Fruit fly (Drosophila melanogaster): ENCODE data around the gene vari.

Gene vari

dm6 chr2L:20797515-20797847 is 639 bp upstream of the vari start, which contains the start of gene CG9328 (continued):
- TF ChIP-seq CG15336 (GFP tag; IDR thresholded peaks at IDR 0.05) (peak; percentile 22; the same call in 1 of the 2 replicates), esn (GFP tag; optimal IDR thresholded peaks at IDR 0.05) (peak; percentile 51), CG9139 (GFP tag; optimal IDR thresholded peaks at IDR 0.05) (peak; percentile 15), CG7368 (GFP tag; optimal IDR thresholded peaks at IDR 0.05) (no peak), pdm3 (GFP tag; optimal IDR thresholded peaks at IDR 0.05) (peak; percentile 56)

- TF ChIP-seq net (GFP tag; optimal IDR thresholded peaks at IDR 0.05): no peak
- TF ChIP-seq CG34406 (GFP tag; optimal IDR thresholded peaks at IDR 0.05): no peak
- TF ChIP-seq Gug (GFP tag; IDR thresholded peaks at IDR 0.05): no peak
These were observed 1.1 kb downstream of the vari start for dm6 chr2L:20795774-20796173.

dm6 chr2L:20794656-20795055 is 2.2 kb downstream of the vari start:
- TF ChIP-seq Blimp-1 (GFP tag; optimal IDR thresholded peaks at IDR 0.05): peak; percentile 10
- no peak for TF ChIP-seq CG34406 (GFP tag; optimal IDR thresholded peaks at IDR 0.05)
- TF ChIP-seq CG6854 (GFP tag; optimal IDR thresholded peaks at IDR 0.05): peak; percentile 53
- peak; percentile 11 for TF ChIP-seq CG6276 (GFP tag; optimal IDR thresholded peaks at IDR 0.05)
- no peak for TF ChIP-seq achi (GFP tag; optimal IDR thresholded peaks at IDR 0.05)
- no peak for TF ChIP-seq topi (GFP tag; optimal IDR thresholded peaks at IDR 0.05)
- peak; percentile 35; the same call in 1 of the 3 replicates for TF ChIP-seq eg (GFP tag; IDR thresholded peaks at IDR 0.05)
- no peak for TF ChIP-seq CG11294 (GFP tag; IDR thresholded peaks at IDR 0.05)

- no peak for TF ChIP-seq Hr38 (GFP tag; optimal IDR thresholded peaks at IDR 0.05)
- no peak for TF ChIP-seq CG34406 (GFP tag; optimal IDR thresholded peaks at IDR 0.05)
- TF ChIP-seq Blimp-1 (GFP tag; optimal IDR thresholded peaks at IDR 0.05): no peak
- no peak for TF ChIP-seq Hr4 (GFP tag; optimal IDR thresholded peaks at IDR 0.05)
- no peak for TF ChIP-seq CG32006 (GFP tag; optimal IDR thresholded peaks at IDR 0.05)
- no peak for TF ChIP-seq CG6792 (GFP tag; optimal IDR thresholded peaks at IDR 0.05)
- no peak for TF ChIP-seq fd85E (GFP tag; optimal IDR thresholded peaks at IDR 0.05)
- TF ChIP-seq Lpt (GFP tag; optimal IDR thresholded peaks at IDR 0.05): no peak
- peak; percentile 29 for TF ChIP-seq esn (GFP tag; optimal IDR thresholded peaks at IDR 0.05)
- no peak for TF ChIP-seq Sox15 (GFP tag; optimal IDR thresholded peaks at IDR 0.05)
- peak; percentile 26 for TF ChIP-seq CG6808 (GFP tag; optimal IDR thresholded peaks at IDR 0.05)
- TF ChIP-seq CG10669 (GFP tag; optimal IDR thresholded peaks at IDR 0.05): no peak
- no peak for TF ChIP-seq Hr39 (GFP tag; optimal IDR thresholded peaks at IDR 0.05)
- TF ChIP-seq CG3032 (tag; optimal IDR thresholded peaks at IDR 0.05): peak; percentile 12
- TF ChIP-seq CG6854 (GFP tag; optimal IDR thresholded peaks at IDR 0.05): peak; percentile 65
- no peak for TF ChIP-seq CG31627 (GFP tag; optimal IDR thresholded peaks at IDR 0.05)
- TF ChIP-seq Met (GFP tag; optimal IDR thresholded peaks at IDR 0.05): peak; percentile 15
- TF ChIP-seq svp (GFP tag): peak; percentile 70
- TF ChIP-seq spab (GFP tag; optimal IDR thresholded peaks at IDR 0.05): no peak
- no peak for TF ChIP-seq CG8632 (GFP tag; optimal IDR thresholded peaks at IDR 0.05)
- no peak for TF ChIP-seq Smox (GFP tag; optimal IDR thresholded peaks at IDR 0.05)
- peak; percentile 45; the same call in 1 of the 3 replicates for TF ChIP-seq eg (GFP tag; IDR thresholded peaks at IDR 0.05)
- no peak for TF ChIP-seq CG11294 (GFP tag; IDR thresholded peaks at IDR 0.05)
- TF ChIP-seq dac (GFP tag; optimal IDR thresholded peaks at IDR 0.05): no peak
- TF ChIP-seq CG6163 (GFP tag; IDR thresholded peaks at IDR 0.05): peak; percentile 58; the same call in 2 of the 3 replicates
- no peak for TF ChIP-seq CG4318 (GFP tag; optimal IDR thresholded peaks at IDR 0.05)
- no peak for TF ChIP-seq CG9139 (GFP tag; optimal IDR thresholded peaks at IDR 0.05)
- no peak for TF ChIP-seq CG15336 (GFP tag; IDR thresholded peaks at IDR 0.05)
- no peak for TF ChIP-seq fd59A (GFP tag; optimal IDR thresholded peaks at IDR 0.05)
- no peak for TF ChIP-seq Gug (GFP tag; IDR thresholded peaks at IDR 0.05)
- no peak for TF ChIP-seq Eip93F (GFP tag; optimal IDR thresholded peaks at IDR 0.05)
- TF ChIP-seq dsx (GFP tag; optimal IDR thresholded peaks at IDR 0.05; ENCODE audit: poor library complexity, severe bottlenecking): peak; percentile 52
- TF ChIP-seq Ets21C (GFP tag; optimal IDR thresholded peaks at IDR 0.05): no peak
- TF ChIP-seq ss (GFP tag; optimal IDR thresholded peaks at IDR 0.05): peak; percentile 10 to 37
- TF ChIP-seq achi (GFP tag; optimal IDR thresholded peaks at IDR 0.05): no peak
- no peak for TF ChIP-seq CG11762 (GFP tag; optimal IDR thresholded peaks at IDR 0.05; ENCODE audit: insufficient read depth)
- TF ChIP-seq CG3919 (GFP tag; optimal IDR thresholded peaks at IDR 0.05): peak; percentile 31
- no peak for TF ChIP-seq CG11902 (GFP tag; optimal IDR thresholded peaks at IDR 0.05)
- peak; percentile 30 for TF ChIP-seq topi (GFP tag; optimal IDR thresholded peaks at IDR 0.05)
- TF ChIP-seq CG7368 (GFP tag; optimal IDR thresholded peaks at IDR 0.05): no peak
- no peak for TF ChIP-seq OdsH (GFP tag; optimal IDR thresholded peaks at IDR 0.05)
These were observed 3.0 kb downstream of the vari start for dm6 chr2L:20793881-20794280.
